Worm (Caenorhabditis elegans) whole organism, L3 larva: ENCODE measurements around the gene lin-42.

ENCODE experiments used
- egl-27 ChIP-seq: sonication (generic microtip); optimal IDR thresholded peaks from 4 replicates; lab custom pipeline; 2017; ENCODE audit warnings: missing biosample characterization, missing genetic modification reagents, missing genetic modification characterization
- elt-1 ChIP-seq: fragments of 150-350 bp; optimal IDR thresholded peaks from 2 replicates; lab custom pipeline; 2014; ENCODE audit warnings: missing biosample characterization, missing genetic modification characterization
- fkh-10 ChIP-seq: sonication (generic microtip); optimal IDR thresholded peaks from 2 replicates; lab custom pipeline; 2017; ENCODE audit warnings: missing biosample characterization, missing genetic modification reagents, missing genetic modification characterization
- mdl-1 ChIP-seq: fragments of 150-350 bp; optimal IDR thresholded peaks from 2 replicates; lab custom pipeline; 2014; ENCODE audit warnings: missing biosample characterization, missing genetic modification characterization
- nfya-1 ChIP-seq: sonication (generic microtip); optimal IDR thresholded peaks from 2 replicates; lab custom pipeline; 2017; ENCODE audit warnings: missing genetic modification characterization, mild to moderate bottlenecking, missing compliant biosample characterization, antibody characterized with exemption, moderate library complexity; ENCODE audit not compliant: insufficient read depth
- nhr-11 ChIP-seq: fragments of 150-350 bp; optimal IDR thresholded peaks from 2 replicates; lab custom pipeline; 2014; ENCODE audit warnings: missing biosample characterization, missing genetic modification characterization
- pha-4 ChIP-seq: fragments of 150-350 bp; optimal IDR thresholded peaks from 2 replicates; lab custom pipeline; 2014; ENCODE audit warnings: missing biosample characterization, missing genetic modification reagents, missing genetic modification characterization
- snpc-4 ChIP-seq: fragments of 150-350 bp; optimal IDR thresholded peaks from 2 replicates; lab custom pipeline; 2014; ENCODE audit warnings: missing biosample characterization, missing genetic modification characterization
- zag-1 ChIP-seq: fragments of 150-350 bp; optimal IDR thresholded peaks from 2 replicates; lab custom pipeline; 2014; ENCODE audit warnings: missing biosample characterization, missing genetic modification characterization

ce11 chrII:1271814-1272213 is 19.7 kb upstream of the lin-42 start, which contains the start of gene srw-66:
- TF ChIP-seq egl-27 (tag; lab: Kevin White, UChicago) (no peak), pha-4 (no peak), fkh-10 (GFP tag; lab: Kevin White, UChicago) (no peak), snpc-4 (tag; lab: Kevin White, UChicago) (no peak), elt-1 (tag; lab: Kevin White, UChicago) (no peak), zag-1 (tag; lab: Kevin White, UChicago) (no peak), nhr-11 (tag; lab: Kevin White, UChicago) (no peak), nfya-1 (tag; lab: Kevin White, UChicago) (no peak), mdl-1 (no peak)
